Worm (Caenorhabditis elegans) whole organism, late embryonic: ENCODE results near the gene fipr-1.

Experiments
- C38D4.7 ChIP-seq: fragments of 200-800 bp; sonication (Bioruptor generic); optimal IDR thresholded peaks from 2 replicates; lab custom pipeline; 2018; ENCODE audit warnings: mild to moderate bottlenecking, missing genetic modification characterization, moderate library complexity, missing compliant biosample characterization
- K09A11.1 ChIP-seq: sonication (generic microtip); optimal IDR thresholded peaks from 2 replicates; lab custom pipeline; 2017; ENCODE audit warnings: antibody characterized with exemption, mild to moderate bottlenecking, missing genetic modification characterization, missing compliant biosample characterization; ENCODE audit not compliant: insufficient read depth
- ama-1 ChIP-seq: fragments of 150-350 bp; optimal IDR thresholded peaks from 2 replicates; lab custom pipeline; 2014
- dmd-4 ChIP-seq: sonication (generic microtip); optimal IDR thresholded peaks from 2 replicates; lab custom pipeline; 2016; ENCODE audit warnings: borderline replicate concordance, missing genetic modification characterization, missing compliant biosample characterization
- ets-4 ChIP-seq: sonication (generic microtip); optimal IDR thresholded peaks from 2 replicates; lab custom pipeline; 2016; ENCODE audit warnings: missing genetic modification characterization, missing compliant biosample characterization
- lin-11 ChIP-seq: fragments of 200-800 bp; sonication (Bioruptor generic); optimal IDR thresholded peaks from 2 replicates; lab custom pipeline; 2018; ENCODE audit warnings: mild to moderate bottlenecking, missing genetic modification characterization, missing compliant biosample characterization
- nhr-11 ChIP-seq: fragments of 150-350 bp; optimal IDR thresholded peaks from 2 replicates; lab custom pipeline; 2014; ENCODE audit warnings: missing biosample characterization, missing genetic modification characterization
- pax-1 ChIP-seq: fragments of 150-350 bp; optimal IDR thresholded peaks from 2 replicates; lab custom pipeline; 2014; ENCODE audit warnings: missing biosample characterization, missing genetic modification characterization
- ref-2 ChIP-seq: sonication (generic microtip); optimal IDR thresholded peaks from 2 replicates; lab custom pipeline; 2016; ENCODE audit warnings: missing genetic modification characterization, missing compliant biosample characterization

ce11 chrV:12316076-12316475 is 45.5 kb downstream of the fipr-1 start:
- TF ChIP-seq ama-1 (lab: Kevin White, UChicago) (no peak), lin-11 (tag; lab: Kevin White, UChicago) (no peak), C38D4.7 (GFP tag; lab: Kevin White, UChicago) (no peak), nhr-11 (tag; lab: Kevin White, UChicago) (no peak), ref-2 (tag; lab: Kevin White, UChicago) (no peak), ets-4 (tag; lab: Kevin White, UChicago) (no peak), dmd-4 (no peak), K09A11.1 (tag; lab: Kevin White, UChicago) (no peak), pax-1 (tag; lab: Kevin White, UChicago) (no peak)
